Worm (Caenorhabditis elegans) whole organism, young adult: ENCODE results near the gene lact-3.

Experiments used
- Y53F4B.3 ChIP-seq: fragments of 200-800 bp; sonication (Bioruptor generic); IDR thresholded peaks from 2 replicates; pipeline ENCODE4 v1.3.6; 2022; ENCODE audit warnings: missing genetic modification reagents, missing genetic modification characterization, missing compliant biosample characterization
- Y56A3A.18 ChIP-seq: fragments of 200-800 bp; sonication (Bioruptor generic); IDR thresholded peaks from 2 replicates; pipeline ENCODE4 v1.3.6; 2022; ENCODE audit warnings: missing genetic modification reagents, missing genetic modification characterization, missing compliant biosample characterization
- aptf-3 ChIP-seq: fragments of 200-800 bp; sonication (Bioruptor generic); IDR thresholded peaks from 2 replicates; pipeline ENCODE4 v1.3.6; 2022; ENCODE audit warnings: missing genetic modification characterization, missing compliant biosample characterization
- ceh-58 ChIP-seq: fragments of 200-800 bp; sonication (Bioruptor generic); IDR thresholded peaks from 2 replicates; pipeline ENCODE4 v1.3.6; 2022; ENCODE audit warnings: missing genetic modification characterization, missing compliant biosample characterization
- egl-44 ChIP-seq: fragments of 200-800 bp; sonication (Bioruptor generic); IDR thresholded peaks from 2 replicates; pipeline ENCODE4 v1.3.6; 2022; ENCODE audit warnings: missing genetic modification reagents, missing genetic modification characterization, missing compliant biosample characterization
- him-1 ChIP-seq: sonication (generic microtip); optimal IDR thresholded peaks from 2 replicates; lab custom pipeline; 2016; ENCODE audit warnings: missing genotype, missing genetic modification reagents, missing genetic modification characterization, missing compliant biosample characterization
- mcd-1 ChIP-seq: fragments of 200-800 bp; sonication (Bioruptor generic); IDR thresholded peaks from 2 replicates; pipeline ENCODE4 v1.3.6; 2022; ENCODE audit warnings: missing genetic modification reagents, missing genetic modification characterization, missing compliant biosample characterization
- nhr-80 ChIP-seq: sonication (generic microtip); optimal IDR thresholded peaks from 2 replicates; lab custom pipeline; 2016; ENCODE audit warnings: missing genetic modification characterization, missing compliant biosample characterization
- sea-2 ChIP-seq: fragments of 200-800 bp; sonication (Bioruptor generic); IDR thresholded peaks from 2 replicates; pipeline ENCODE4 v1.3.6; 2022; ENCODE audit warnings: missing genetic modification characterization, missing compliant biosample characterization

DNA sequence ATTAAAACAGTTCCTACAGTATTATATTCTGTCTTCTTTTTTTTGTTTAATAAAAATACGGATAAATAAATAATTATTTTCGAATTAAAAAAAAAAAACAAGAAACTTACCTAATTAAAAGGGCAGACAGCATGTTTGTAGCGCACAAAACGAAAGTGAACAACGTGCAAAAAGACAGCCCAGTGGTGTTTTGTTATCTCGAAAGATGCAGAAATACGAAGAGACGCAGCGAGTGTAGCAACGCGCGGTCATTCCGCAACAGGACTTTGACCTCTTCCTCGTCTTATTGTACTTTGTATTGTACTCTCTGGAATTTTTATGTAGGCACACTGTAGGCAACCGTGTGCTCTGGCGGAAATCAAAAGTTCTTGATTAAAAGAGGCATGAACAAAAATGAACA lies 36.2 kb upstream of the lact-3 start, which contains the start of gene gbh-1:
- peak; percentile 26 for TF ChIP-seq nhr-80 (tag; lab: Kevin White, UChicago)
- TF ChIP-seq egl-44 (GFP tag; lab: Robert Waterston, UW), result no peak
- no peak for TF ChIP-seq Y53F4B.3 (GFP tag; lab: Robert Waterston, UW)
- TF ChIP-seq aptf-3, result no peak
- TF ChIP-seq sea-2 (GFP tag; lab: Robert Waterston, UW), result no peak
- no peak for TF ChIP-seq Y56A3A.18
- TF ChIP-seq him-1 (tag; lab: Kevin White, UChicago), result no peak
- TF ChIP-seq ceh-58 (GFP tag; lab: Robert Waterston, UW), result no peak
- no peak for TF ChIP-seq mcd-1 (GFP tag; lab: Robert Waterston, UW)
